Worm (Caenorhabditis elegans) whole organism, late embryonic: ENCODE data around the gene nspb-10.

Experiments used
- ahr-1 ChIP-seq: sonication (generic microtip); optimal IDR thresholded peaks from 2 replicates; lab custom pipeline; 2016; ENCODE audit warnings: missing genetic modification characterization, missing compliant biosample characterization
- dmd-4 ChIP-seq: sonication (generic microtip); optimal IDR thresholded peaks from 2 replicates; lab custom pipeline; 2016; ENCODE audit warnings: borderline replicate concordance, missing genetic modification characterization, missing compliant biosample characterization
- ets-4 ChIP-seq: sonication (generic microtip); optimal IDR thresholded peaks from 2 replicates; lab custom pipeline; 2016; ENCODE audit warnings: missing genetic modification characterization, missing compliant biosample characterization
- nfya-1 ChIP-seq: sonication (generic microtip); optimal IDR thresholded peaks from 2 replicates; lab custom pipeline; 2017; ENCODE audit warnings: missing genetic modification characterization, mild to moderate bottlenecking, missing compliant biosample characterization, antibody characterized with exemption, moderate library complexity
- nhr-11 ChIP-seq: fragments of 150-350 bp; optimal IDR thresholded peaks from 2 replicates; lab custom pipeline; 2014; ENCODE audit warnings: missing biosample characterization, missing genetic modification characterization
- nhr-232 ChIP-seq: sonication (generic microtip); optimal IDR thresholded peaks from 2 replicates; lab custom pipeline; 2016; ENCODE audit warnings: missing genetic modification characterization, missing compliant biosample characterization
- pha-4 ChIP-seq: fragments of 150-350 bp; optimal IDR thresholded peaks from 2 replicates; lab custom pipeline; 2018; ENCODE audit warnings: missing biosample characterization, missing genetic modification reagents, missing genetic modification characterization
- tbx-7 ChIP-seq: sonication (generic microtip); optimal IDR thresholded peaks from 2 replicates; lab custom pipeline; 2016; ENCODE audit warnings: missing genotype, missing genetic modification characterization, missing compliant biosample characterization
- unc-55 ChIP-seq: sonication (generic microtip); optimal IDR thresholded peaks from 2 replicates; lab custom pipeline; 2017; ENCODE audit warnings: missing biosample characterization, missing genetic modification reagents, missing genetic modification characterization
- unc-86 ChIP-seq: sonication (generic microtip); optimal IDR thresholded peaks from 2 replicates; lab custom pipeline; 2016; ENCODE audit warnings: missing genetic modification characterization, missing compliant biosample characterization

DNA sequence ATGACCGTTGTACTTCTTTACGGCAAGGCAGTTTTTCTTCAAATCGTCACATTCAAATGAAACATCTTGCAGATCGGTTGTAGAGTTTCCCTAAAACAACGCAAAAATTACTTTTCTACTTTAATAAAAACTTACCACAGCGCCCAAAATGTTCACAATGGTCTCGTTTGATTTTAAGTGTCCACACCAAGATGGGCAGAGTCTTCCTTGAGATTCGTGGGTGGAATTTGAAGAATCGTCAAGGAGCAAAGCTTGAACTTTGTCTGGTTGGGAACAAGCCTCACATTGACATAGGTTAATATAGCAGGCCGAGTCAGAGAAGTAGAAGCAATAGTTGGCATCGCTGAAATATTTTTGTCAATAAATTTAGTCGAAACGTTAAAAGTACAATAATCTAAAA lies 17.0 kb upstream of the nspb-10 start:
- no peak for TF ChIP-seq unc-86 (tag; lab: Kevin White, UChicago)
- TF ChIP-seq ets-4 (tag; lab: Kevin White, UChicago) = no peak
- TF ChIP-seq ahr-1 = no peak
- no peak for TF ChIP-seq pha-4
- no peak for TF ChIP-seq nhr-11
- TF ChIP-seq nfya-1 (tag; lab: Kevin White, UChicago) = no peak
- no peak for TF ChIP-seq tbx-7 (tag; lab: Kevin White, UChicago)
- TF ChIP-seq unc-55 (GFP tag; lab: Kevin White, UChicago) = no peak
- TF ChIP-seq dmd-4 (tag; lab: Kevin White, UChicago) = no peak
- TF ChIP-seq nhr-232 (tag; lab: Kevin White, UChicago) = no peak
